Fruit fly (Drosophila melanogaster) whole organism, prepupa: ENCODE results near the gene Ubr3.
A peak's percentile ranks its signal among the peaks of the same experiment; 100 is the strongest.

ENCODE experiments used
- Blimp-1 ChIP-seq: fragments of 200-800 bp; sonication (Bioruptor generic); optimal IDR thresholded peaks from 3 replicates; lab custom pipeline; 2017; ENCODE audit warnings: missing biosample characterization, missing genetic modification characterization, mild to moderate bottlenecking, moderate library complexity, missing genetic modification reagents
- CG10631 ChIP-seq: fragments of 200-800 bp; sonication (Bioruptor generic); optimal IDR thresholded peaks from 2 replicates; lab custom pipeline; 2016; ENCODE audit warnings: missing biosample characterization, missing genetic modification characterization
- CG10669 ChIP-seq: fragments of 200-800 bp; sonication (Bioruptor generic); optimal IDR thresholded peaks from 3 replicates; lab custom pipeline; 2018; ENCODE audit warnings: missing biosample characterization, mild to moderate bottlenecking, missing genetic modification characterization, moderate library complexity
- CG11294 ChIP-seq: fragments of 200-800 bp; sonication (Bioruptor generic); IDR thresholded peaks from 2 replicates; pipeline ENCODE4 v1.3.6; 2022; ENCODE audit warnings: missing biosample characterization, missing genetic modification characterization
- CG11762 ChIP-seq: fragments of 200-800 bp; sonication (Bioruptor generic); optimal IDR thresholded peaks from 3 replicates; lab custom pipeline; 2016; ENCODE audit warnings: missing biosample characterization, missing genetic modification characterization; ENCODE audit not compliant: insufficient read depth
- CG11902 ChIP-seq: fragments of 200-800 bp; sonication (Bioruptor generic); optimal IDR thresholded peaks from 3 replicates; lab custom pipeline; 2016; ENCODE audit warnings: missing biosample characterization, missing genetic modification characterization
- CG15336 ChIP-seq: fragments of 200-800 bp; sonication (Bioruptor generic); IDR thresholded peaks from 2 replicates; pipeline ENCODE4 v1.3.6; 2022; ENCODE audit warnings: missing biosample characterization, missing genetic modification characterization
- CG1621 ChIP-seq: fragments of 200-800 bp; sonication (Bioruptor generic); optimal IDR thresholded peaks from 3 replicates; lab custom pipeline; 2018; ENCODE audit warnings: missing biosample characterization, mild to moderate bottlenecking, missing genetic modification characterization
- CG16779 ChIP-seq: fragments of 200-800 bp; sonication (Bioruptor generic); optimal IDR thresholded peaks from 3 replicates; lab custom pipeline; 2017; ENCODE audit warnings: missing biosample characterization, mild to moderate bottlenecking, missing genetic modification characterization
- CG3032 ChIP-seq: fragments of 200-800 bp; optimal IDR thresholded peaks from 2 replicates; lab custom pipeline; 2019; ENCODE audit warnings: missing biosample characterization, mild to moderate bottlenecking, missing genetic modification characterization, moderate library complexity
- CG31627 ChIP-seq: fragments of 200-800 bp; sonication (Bioruptor generic); optimal IDR thresholded peaks from 3 replicates; lab custom pipeline; 2016; ENCODE audit warnings: missing biosample characterization, missing genetic modification characterization
- CG32006 ChIP-seq: fragments of 200-800 bp; sonication (Bioruptor generic); optimal IDR thresholded peaks from 3 replicates; lab custom pipeline; 2017; ENCODE audit warnings: missing biosample characterization, mild to moderate bottlenecking, missing genetic modification characterization
- CG34406 ChIP-seq: fragments of 200-800 bp; sonication (Bioruptor generic); optimal IDR thresholded peaks from 3 replicates; lab custom pipeline; 2016; ENCODE audit warnings: missing biosample characterization, missing genetic modification characterization
- CG4318 ChIP-seq: fragments of 200-800 bp; sonication (Bioruptor generic); optimal IDR thresholded peaks from 3 replicates; lab custom pipeline; 2017; ENCODE audit warnings: missing biosample characterization, mild to moderate bottlenecking, missing genetic modification characterization
- CG6163 ChIP-seq: fragments of 200-800 bp; sonication (Bioruptor generic); IDR thresholded peaks from 3 replicates; pipeline ENCODE4 v1.3.6; 2022; ENCODE audit warnings: missing biosample characterization, missing genetic modification characterization
- CG6276 ChIP-seq: fragments of 200-800 bp; sonication (Bioruptor generic); optimal IDR thresholded peaks from 2 replicates; lab custom pipeline; 2017; ENCODE audit warnings: missing biosample characterization, mild to moderate bottlenecking, missing genetic modification characterization
- CG6808 ChIP-seq: fragments of 200-800 bp; sonication (Bioruptor generic); optimal IDR thresholded peaks from 3 replicates; lab custom pipeline; 2017; ENCODE audit warnings: missing biosample characterization, missing genetic modification characterization, mild to moderate bottlenecking, moderate library complexity, missing genetic modification reagents
- CG6854 ChIP-seq: fragments of 200-800 bp; sonication (Bioruptor generic); optimal IDR thresholded peaks from 2 replicates; lab custom pipeline; 2017; ENCODE audit warnings: missing biosample characterization, mild to moderate bottlenecking, missing genetic modification characterization
- CG7368 ChIP-seq: fragments of 200-800 bp; sonication (Bioruptor generic); optimal IDR thresholded peaks from 3 replicates; lab custom pipeline; 2016; ENCODE audit warnings: missing biosample characterization, missing genetic modification characterization
- CG8319 ChIP-seq: fragments of 200-800 bp; sonication (Bioruptor generic); optimal IDR thresholded peaks from 3 replicates; lab custom pipeline; 2016; ENCODE audit warnings: missing biosample characterization, missing genetic modification characterization
- CG8632 ChIP-seq: fragments of 200-800 bp; sonication (Bioruptor generic); optimal IDR thresholded peaks from 3 replicates; lab custom pipeline; 2016; ENCODE audit warnings: missing biosample characterization, missing genetic modification characterization
- CG9139 ChIP-seq: fragments of 200-800 bp; sonication (Bioruptor generic); optimal IDR thresholded peaks from 3 replicates; lab custom pipeline; 2017; ENCODE audit warnings: missing biosample characterization, mild to moderate bottlenecking, missing genetic modification characterization
- Eip75B ChIP-seq: fragments of 200-800 bp; sonication (Bioruptor generic); optimal IDR thresholded peaks from 3 replicates; lab custom pipeline; 2016; ENCODE audit warnings: missing biosample characterization, missing genetic modification characterization
- Eip78C ChIP-seq: fragments of 200-800 bp; sonication (Bioruptor generic); peaks from one replicate; lab custom pipeline; 2016; ENCODE audit warnings: missing biosample characterization, missing genetic modification characterization
- Eip93F ChIP-seq: fragments of 200-800 bp; sonication (Bioruptor generic); optimal IDR thresholded peaks from 2 replicates; lab custom pipeline; 2016; ENCODE audit warnings: missing biosample characterization, mild to moderate bottlenecking, missing genetic modification characterization
- Ets96B ChIP-seq: fragments of 200-800 bp; optimal IDR thresholded peaks from 2 replicates; lab custom pipeline; 2019; ENCODE audit warnings: missing biosample characterization, mild to moderate bottlenecking, missing genetic modification characterization, moderate library complexity
- Hr38 ChIP-seq: sonication (Bioruptor generic); optimal IDR thresholded peaks from 2 replicates; lab custom pipeline; 2016; ENCODE audit warnings: missing biosample characterization, missing genetic modification characterization
- Hr39 ChIP-seq: fragments of 200-800 bp; sonication (Bioruptor generic); optimal IDR thresholded peaks from 2 replicates; lab custom pipeline; 2016; ENCODE audit warnings: missing biosample characterization, missing genetic modification characterization
- Hr4 ChIP-seq: fragments of 200-800 bp; sonication (Bioruptor generic); optimal IDR thresholded peaks from 3 replicates; lab custom pipeline; 2016; ENCODE audit warnings: missing biosample characterization, missing genetic modification characterization
- Lpt ChIP-seq: fragments of 200-800 bp; sonication (Bioruptor generic); optimal IDR thresholded peaks from 3 replicates; lab custom pipeline; 2016; ENCODE audit warnings: missing biosample characterization, missing genetic modification characterization
- Met ChIP-seq: fragments of 200-800 bp; sonication (Bioruptor generic); optimal IDR thresholded peaks from 3 replicates; lab custom pipeline; 2016; ENCODE audit warnings: missing biosample characterization, missing genetic modification characterization
- Smox ChIP-seq: fragments of 200-800 bp; sonication (Bioruptor generic); optimal IDR thresholded peaks from 3 replicates; lab custom pipeline; 2016; ENCODE audit warnings: missing biosample characterization, missing genetic modification characterization
- Sox102F ChIP-seq: fragments of 200-800 bp; sonication (Bioruptor generic); optimal IDR thresholded peaks from 2 replicates; lab custom pipeline; 2016; ENCODE audit warnings: missing biosample characterization, mild to moderate bottlenecking, missing genetic modification characterization
- Sox14 ChIP-seq: fragments of 200-800 bp; sonication (Bioruptor generic); optimal IDR thresholded peaks from 3 replicates; lab custom pipeline; 2016; ENCODE audit warnings: missing biosample characterization, missing genetic modification characterization
- Sox15 ChIP-seq: fragments of 200-800 bp; sonication (Bioruptor generic); optimal IDR thresholded peaks from 3 replicates; lab custom pipeline; 2016; ENCODE audit warnings: missing biosample characterization, missing genetic modification characterization
- achi ChIP-seq: fragments of 200-800 bp; sonication (Bioruptor generic); optimal IDR thresholded peaks from 3 replicates; lab custom pipeline; 2016; ENCODE audit warnings: missing biosample characterization, missing genetic modification characterization
- acj6 ChIP-seq: fragments of 200-800 bp; sonication (Bioruptor generic); optimal IDR thresholded peaks from 3 replicates; lab custom pipeline; 2016; ENCODE audit warnings: missing biosample characterization, missing genetic modification characterization
- cyc ChIP-seq: fragments of 200-800 bp; sonication (Bioruptor generic); optimal IDR thresholded peaks from 3 replicates; lab custom pipeline; 2016; ENCODE audit warnings: missing biosample characterization, missing genetic modification characterization
- dac ChIP-seq: fragments of 200-800 bp; sonication (Bioruptor generic); optimal IDR thresholded peaks from 2 replicates; lab custom pipeline; 2017; ENCODE audit warnings: missing biosample characterization, mild to moderate bottlenecking, missing genetic modification characterization
- eg ChIP-seq: fragments of 200-800 bp; sonication (Bioruptor generic); IDR thresholded peaks from 3 replicates; pipeline ENCODE4 v1.3.6; 2022; ENCODE audit warnings: missing biosample characterization, missing genetic modification characterization
- esn ChIP-seq: fragments of 200-800 bp; sonication (Bioruptor generic); optimal IDR thresholded peaks from 2 replicates; lab custom pipeline; 2016; ENCODE audit warnings: missing biosample characterization, mild to moderate bottlenecking, missing genetic modification characterization, moderate library complexity
- fd59A ChIP-seq: fragments of 200-800 bp; sonication (Bioruptor generic); optimal IDR thresholded peaks from 2 replicates; lab custom pipeline; 2017; ENCODE audit warnings: missing biosample characterization, mild to moderate bottlenecking, missing genetic modification characterization, missing genetic modification reagents
- net ChIP-seq: fragments of 200-800 bp; sonication (Bioruptor generic); optimal IDR thresholded peaks from 3 replicates; lab custom pipeline; 2016; ENCODE audit warnings: missing biosample characterization, missing genetic modification characterization
- pdm3 ChIP-seq: fragments of 200-800 bp; sonication (Bioruptor generic); optimal IDR thresholded peaks from 3 replicates; lab custom pipeline; 2016; ENCODE audit warnings: missing biosample characterization, missing genetic modification characterization
- salr ChIP-seq, 2 experiments: fragments of 200-800 bp; sonication (Bioruptor generic); optimal IDR thresholded peaks; 3 replicates each; lab custom pipeline; 2016 to 2018; ENCODE audit warnings: missing biosample characterization in 2 of 2, missing genetic modification characterization in 2 of 2, mild to moderate bottlenecking in 1 of 2
- ss ChIP-seq, 2 experiments: fragments of 200-800 bp; sonication (Bioruptor generic); optimal IDR thresholded peaks; 2 replicates in 1 of 2; 3 replicates in 1 of 2; lab custom pipeline; 2017 to 2018; ENCODE audit warnings: mild to moderate bottlenecking in 2 of 2, missing biosample characterization in 2 of 2, missing genetic modification characterization in 2 of 2, moderate library complexity in 1 of 2
- svp ChIP-seq: fragments of 200-800 bp; sonication (Bioruptor generic); peaks from one replicate; lab custom pipeline; 2016; ENCODE audit warnings: missing biosample characterization, missing genetic modification characterization
- topi ChIP-seq: fragments of 200-800 bp; sonication (Bioruptor generic); optimal IDR thresholded peaks from 3 replicates; lab custom pipeline; 2016; ENCODE audit warnings: missing biosample characterization, missing genetic modification characterization
- vri ChIP-seq: fragments of 200-800 bp; sonication (Bioruptor generic); optimal IDR thresholded peaks from 3 replicates; lab custom pipeline; 2016; ENCODE audit warnings: missing biosample characterization, mild to moderate bottlenecking, missing genetic modification characterization

Ubr3 gene

DNA sequence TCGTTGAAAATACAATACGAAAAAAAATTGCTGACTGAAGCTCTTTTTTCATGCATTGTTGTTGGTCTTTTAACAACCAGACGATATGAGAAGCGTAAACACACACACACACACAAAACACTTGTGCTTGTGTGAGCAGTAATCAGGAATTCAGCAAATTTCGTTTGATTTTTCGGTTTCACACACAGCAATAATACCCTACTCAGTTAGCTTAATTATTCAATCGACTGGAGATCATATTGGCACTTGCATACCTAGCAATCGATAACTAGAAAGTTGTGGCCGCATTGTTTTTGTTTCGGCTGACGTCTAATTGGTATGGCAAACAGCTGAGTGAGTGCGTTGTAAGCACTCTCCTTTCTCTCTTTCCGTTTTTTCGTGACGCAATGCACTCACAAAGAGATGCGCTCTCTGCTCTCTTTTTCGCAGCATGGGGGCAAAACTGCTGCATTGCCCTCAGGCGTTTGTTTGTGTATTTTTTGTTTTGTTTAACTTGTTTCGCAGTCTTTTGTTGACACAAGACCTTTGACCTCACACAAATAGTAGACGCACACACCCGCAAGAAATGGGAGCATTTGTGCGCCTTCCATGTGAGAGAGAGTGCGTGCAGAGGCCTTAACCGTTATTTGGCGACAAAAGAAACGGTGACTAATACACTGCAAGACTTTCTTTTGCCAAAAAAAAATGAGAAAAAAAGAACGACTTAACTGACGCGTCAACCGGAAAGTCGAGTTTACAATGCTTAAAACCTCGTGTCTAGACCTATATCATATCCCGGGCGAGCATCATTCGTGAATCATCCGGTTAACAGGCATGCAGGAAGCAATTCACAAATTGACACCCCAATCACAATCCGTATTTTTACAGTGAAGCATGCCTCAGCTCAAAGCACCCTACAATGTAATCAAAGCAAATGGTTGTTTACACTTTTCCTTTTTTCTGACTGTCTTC, 9.4 kb downstream of the Ubr3 start:
- TF ChIP-seq CG6854 (GFP tag; lab: Kevin White, UChicago) (peak; percentile 35), CG7368 (GFP tag; lab: Kevin White, UChicago) (peak; percentile 61), Lpt (GFP tag; lab: Kevin White, UChicago) (peak; percentile 48), CG15336 (GFP tag; lab: Robert Waterston, UW) (peak; percentile 60), salr (GFP tag; optimal IDR thresholded peaks at IDR 0.05; lab: Kevin White, UChicago) (peak; percentile 17 to 40), Smox (GFP tag; lab: Kevin White, UChicago) (peak; percentile 68), CG3032 (tag; lab: Kevin White, UChicago) (peak; percentile 54), CG31627 (GFP tag; lab: Kevin White, UChicago) (peak; percentile 75), CG9139 (no peak), CG32006 (peak; percentile 71), net (GFP tag; lab: Kevin White, UChicago) (peak; percentile 42), acj6 (peak; percentile 56), Ets96B (tag; lab: Kevin White, UChicago) (peak; percentile 43), CG6163 (GFP tag; lab: Robert Waterston, UW) (peak; percentile 76; the same call in 1 of the 3 replicates), CG8632 (GFP tag; lab: Kevin White, UChicago) (peak; percentile 36), Blimp-1 (GFP tag; lab: Kevin White, UChicago) (peak; percentile 55), CG8319 (GFP tag; lab: Kevin White, UChicago) (peak; percentile 40), CG34406 (GFP tag; lab: Kevin White, UChicago) (peak; percentile 49), eg (GFP tag; lab: Robert Waterston, UW) (peak; percentile 69), CG11902 (GFP tag; lab: Kevin White, UChicago) (peak; percentile 29), CG10631 (GFP tag; lab: Kevin White, UChicago) (peak; percentile 66), dac (GFP tag; lab: Kevin White, UChicago) (peak; percentile 41), CG6276 (GFP tag; lab: Kevin White, UChicago) (peak; percentile 51), Hr38 (GFP tag; lab: Kevin White, UChicago) (no peak), Hr39 (GFP tag; lab: Kevin White, UChicago) (peak; percentile 72), svp (GFP tag; lab: Kevin White, UChicago) (peak; percentile 93), vri (GFP tag; lab: Kevin White, UChicago) (peak; percentile 88), fd59A (GFP tag; lab: Kevin White, UChicago) (peak; percentile 33), pdm3 (GFP tag; lab: Kevin White, UChicago) (peak; percentile 61), Eip78C (GFP tag; lab: Kevin White, UChicago) (peak; percentile 89), CG11294 (GFP tag; lab: Robert Waterston, UW) (no peak), CG16779 (tag; lab: Kevin White, UChicago) (peak; percentile 58), Eip75B (GFP tag; lab: Kevin White, UChicago) (peak; percentile 57), CG1621 (peak; percentile 40), esn (GFP tag; lab: Kevin White, UChicago) (peak; percentile 69), CG4318 (GFP tag; lab: Kevin White, UChicago) (peak; percentile 43), Sox15 (GFP tag; lab: Kevin White, UChicago) (peak; percentile 39), cyc (GFP tag; lab: Kevin White, UChicago) (peak; percentile 75), Sox102F (GFP tag; lab: Kevin White, UChicago) (peak; percentile 72), Sox14 (GFP tag; lab: Kevin White, UChicago) (peak; percentile 66), Hr4 (GFP tag; lab: Kevin White, UChicago) (peak; percentile 68), Met (GFP tag; lab: Kevin White, UChicago) (peak; percentile 71), CG11762 (GFP tag; lab: Kevin White, UChicago) (peak; percentile 45), topi (GFP tag; lab: Kevin White, UChicago) (peak; percentile 75), Eip93F (GFP tag; lab: Kevin White, UChicago) (peak; percentile 54), ss (GFP tag; optimal IDR thresholded peaks at IDR 0.05; lab: Kevin White, UChicago) (peak; percentile 33 to 60), achi (peak; percentile 65), CG10669 (GFP tag; lab: Kevin White, UChicago) (peak; percentile 61), CG6808 (GFP tag; lab: Kevin White, UChicago) (peak; percentile 54)
